Fruit fly (Drosophila melanogaster) whole organism, prepupa: ENCODE measurements around the gene hfp.
A peak's percentile ranks its signal among the peaks of the same experiment; 100 is the strongest.

ENCODE experiments used
- Blimp-1 ChIP-seq: fragments of 200-800 bp; sonication (Bioruptor generic); optimal IDR thresholded peaks from 3 replicates; lab custom pipeline; 2017; ENCODE audit warnings: missing biosample characterization, missing genetic modification characterization, mild to moderate bottlenecking, moderate library complexity, missing genetic modification reagents
- CG10631 ChIP-seq: fragments of 200-800 bp; sonication (Bioruptor generic); optimal IDR thresholded peaks from 2 replicates; lab custom pipeline; 2016; ENCODE audit warnings: missing biosample characterization, missing genetic modification characterization
- CG10669 ChIP-seq: fragments of 200-800 bp; sonication (Bioruptor generic); optimal IDR thresholded peaks from 3 replicates; lab custom pipeline; 2018; ENCODE audit warnings: missing biosample characterization, mild to moderate bottlenecking, missing genetic modification characterization, moderate library complexity
- CG11294 ChIP-seq: fragments of 200-800 bp; sonication (Bioruptor generic); IDR thresholded peaks from 2 replicates; pipeline ENCODE4 v1.3.6; 2022; ENCODE audit warnings: missing biosample characterization, missing genetic modification characterization
- CG11902 ChIP-seq: fragments of 200-800 bp; sonication (Bioruptor generic); optimal IDR thresholded peaks from 3 replicates; lab custom pipeline; 2016; ENCODE audit warnings: missing biosample characterization, missing genetic modification characterization
- CG1621 ChIP-seq: fragments of 200-800 bp; sonication (Bioruptor generic); optimal IDR thresholded peaks from 3 replicates; lab custom pipeline; 2018; ENCODE audit warnings: missing biosample characterization, mild to moderate bottlenecking, missing genetic modification characterization
- CG16779 ChIP-seq: fragments of 200-800 bp; sonication (Bioruptor generic); optimal IDR thresholded peaks from 3 replicates; lab custom pipeline; 2017; ENCODE audit warnings: missing biosample characterization, mild to moderate bottlenecking, missing genetic modification characterization
- CG3032 ChIP-seq: fragments of 200-800 bp; optimal IDR thresholded peaks from 2 replicates; lab custom pipeline; 2019; ENCODE audit warnings: missing biosample characterization, mild to moderate bottlenecking, missing genetic modification characterization, moderate library complexity
- CG34406 ChIP-seq: fragments of 200-800 bp; sonication (Bioruptor generic); optimal IDR thresholded peaks from 3 replicates; lab custom pipeline; 2016; ENCODE audit warnings: missing biosample characterization, missing genetic modification characterization
- CG4318 ChIP-seq: fragments of 200-800 bp; sonication (Bioruptor generic); optimal IDR thresholded peaks from 3 replicates; lab custom pipeline; 2017; ENCODE audit warnings: missing biosample characterization, mild to moderate bottlenecking, missing genetic modification characterization
- CG6163 ChIP-seq: fragments of 200-800 bp; sonication (Bioruptor generic); IDR thresholded peaks from 3 replicates; pipeline ENCODE4 v1.3.6; 2022; ENCODE audit warnings: missing biosample characterization, missing genetic modification characterization
- CG6276 ChIP-seq: fragments of 200-800 bp; sonication (Bioruptor generic); optimal IDR thresholded peaks from 2 replicates; lab custom pipeline; 2017; ENCODE audit warnings: missing biosample characterization, mild to moderate bottlenecking, missing genetic modification characterization
- CG6854 ChIP-seq: fragments of 200-800 bp; sonication (Bioruptor generic); optimal IDR thresholded peaks from 2 replicates; lab custom pipeline; 2017; ENCODE audit warnings: missing biosample characterization, mild to moderate bottlenecking, missing genetic modification characterization
- CG7368 ChIP-seq: fragments of 200-800 bp; sonication (Bioruptor generic); optimal IDR thresholded peaks from 3 replicates; lab custom pipeline; 2016; ENCODE audit warnings: missing biosample characterization, missing genetic modification characterization
- CG8119 ChIP-seq: fragments of 200-800 bp; sonication (Bioruptor generic); IDR thresholded peaks from 3 replicates; pipeline ENCODE4 v1.3.6; 2022; ENCODE audit warnings: missing biosample characterization, missing genetic modification characterization
- CG8319 ChIP-seq: fragments of 200-800 bp; sonication (Bioruptor generic); optimal IDR thresholded peaks from 3 replicates; lab custom pipeline; 2016; ENCODE audit warnings: missing biosample characterization, missing genetic modification characterization
- CG8632 ChIP-seq: fragments of 200-800 bp; sonication (Bioruptor generic); optimal IDR thresholded peaks from 3 replicates; lab custom pipeline; 2016; ENCODE audit warnings: missing biosample characterization, missing genetic modification characterization
- Eip78C ChIP-seq: fragments of 200-800 bp; sonication (Bioruptor generic); peaks from one replicate; lab custom pipeline; 2016; ENCODE audit warnings: missing biosample characterization, missing genetic modification characterization
- Eip93F ChIP-seq: fragments of 200-800 bp; sonication (Bioruptor generic); optimal IDR thresholded peaks from 2 replicates; lab custom pipeline; 2016; ENCODE audit warnings: missing biosample characterization, mild to moderate bottlenecking, missing genetic modification characterization
- Ets96B ChIP-seq: fragments of 200-800 bp; optimal IDR thresholded peaks from 2 replicates; lab custom pipeline; 2019; ENCODE audit warnings: missing biosample characterization, mild to moderate bottlenecking, missing genetic modification characterization, moderate library complexity
- Gug ChIP-seq: fragments of 200-800 bp; sonication (Bioruptor generic); IDR thresholded peaks from 2 replicates; pipeline ENCODE4 v1.3.6; 2022; ENCODE audit warnings: missing biosample characterization, missing genetic modification characterization
- Hr4 ChIP-seq: fragments of 200-800 bp; sonication (Bioruptor generic); optimal IDR thresholded peaks from 3 replicates; lab custom pipeline; 2016; ENCODE audit warnings: missing biosample characterization, missing genetic modification characterization
- Lpt ChIP-seq: fragments of 200-800 bp; sonication (Bioruptor generic); optimal IDR thresholded peaks from 3 replicates; lab custom pipeline; 2016; ENCODE audit warnings: missing biosample characterization, missing genetic modification characterization
- Met ChIP-seq: fragments of 200-800 bp; sonication (Bioruptor generic); optimal IDR thresholded peaks from 3 replicates; lab custom pipeline; 2016; ENCODE audit warnings: missing biosample characterization, missing genetic modification characterization
- OdsH ChIP-seq: fragments of 200-800 bp; sonication (Bioruptor generic); optimal IDR thresholded peaks from 3 replicates; lab custom pipeline; 2016; ENCODE audit warnings: missing biosample characterization, missing genetic modification characterization
- Smox ChIP-seq: fragments of 200-800 bp; sonication (Bioruptor generic); optimal IDR thresholded peaks from 3 replicates; lab custom pipeline; 2016; ENCODE audit warnings: missing biosample characterization, missing genetic modification characterization
- Sox14 ChIP-seq: fragments of 200-800 bp; sonication (Bioruptor generic); optimal IDR thresholded peaks from 3 replicates; lab custom pipeline; 2016; ENCODE audit warnings: missing biosample characterization, missing genetic modification characterization
- achi ChIP-seq: fragments of 200-800 bp; sonication (Bioruptor generic); optimal IDR thresholded peaks from 3 replicates; lab custom pipeline; 2016; ENCODE audit warnings: missing biosample characterization, missing genetic modification characterization
- eg ChIP-seq: fragments of 200-800 bp; sonication (Bioruptor generic); IDR thresholded peaks from 3 replicates; pipeline ENCODE4 v1.3.6; 2022; ENCODE audit warnings: missing biosample characterization, missing genetic modification characterization
- esn ChIP-seq: fragments of 200-800 bp; sonication (Bioruptor generic); optimal IDR thresholded peaks from 2 replicates; lab custom pipeline; 2016; ENCODE audit warnings: missing biosample characterization, mild to moderate bottlenecking, missing genetic modification characterization, moderate library complexity
- fd59A ChIP-seq: fragments of 200-800 bp; sonication (Bioruptor generic); optimal IDR thresholded peaks from 2 replicates; lab custom pipeline; 2017; ENCODE audit warnings: missing biosample characterization, mild to moderate bottlenecking, missing genetic modification characterization, missing genetic modification reagents
- fkh ChIP-seq: fragments of 200-800 bp; sonication (Bioruptor generic); optimal IDR thresholded peaks from 3 replicates; lab custom pipeline; 2017; ENCODE audit warnings: missing biosample characterization, mild to moderate bottlenecking, missing genetic modification characterization, moderate library complexity
- lz ChIP-seq: fragments of 200-800 bp; sonication (Bioruptor generic); optimal IDR thresholded peaks from 3 replicates; lab custom pipeline; 2016; ENCODE audit warnings: missing biosample characterization, missing genetic modification characterization
- net ChIP-seq: fragments of 200-800 bp; sonication (Bioruptor generic); optimal IDR thresholded peaks from 3 replicates; lab custom pipeline; 2016; ENCODE audit warnings: missing biosample characterization, missing genetic modification characterization
- pdm3 ChIP-seq: fragments of 200-800 bp; sonication (Bioruptor generic); optimal IDR thresholded peaks from 3 replicates; lab custom pipeline; 2016; ENCODE audit warnings: missing biosample characterization, missing genetic modification characterization
- spab ChIP-seq: fragments of 200-800 bp; sonication (Bioruptor generic); optimal IDR thresholded peaks from 2 replicates; lab custom pipeline; 2017; ENCODE audit warnings: missing biosample characterization, mild to moderate bottlenecking, missing genetic modification characterization, missing genetic modification reagents
- ss ChIP-seq, 2 experiments: fragments of 200-800 bp; sonication (Bioruptor generic); optimal IDR thresholded peaks; 2 replicates in 1 of 2; 3 replicates in 1 of 2; lab custom pipeline; 2017 to 2018; ENCODE audit warnings: mild to moderate bottlenecking in 2 of 2, missing biosample characterization in 2 of 2, missing genetic modification characterization in 2 of 2, moderate library complexity in 1 of 2
- svp ChIP-seq: fragments of 200-800 bp; sonication (Bioruptor generic); peaks from one replicate; lab custom pipeline; 2016; ENCODE audit warnings: missing biosample characterization, missing genetic modification characterization
- topi ChIP-seq: fragments of 200-800 bp; sonication (Bioruptor generic); optimal IDR thresholded peaks from 3 replicates; lab custom pipeline; 2016; ENCODE audit warnings: missing biosample characterization, missing genetic modification characterization

hfp gene

DNA sequence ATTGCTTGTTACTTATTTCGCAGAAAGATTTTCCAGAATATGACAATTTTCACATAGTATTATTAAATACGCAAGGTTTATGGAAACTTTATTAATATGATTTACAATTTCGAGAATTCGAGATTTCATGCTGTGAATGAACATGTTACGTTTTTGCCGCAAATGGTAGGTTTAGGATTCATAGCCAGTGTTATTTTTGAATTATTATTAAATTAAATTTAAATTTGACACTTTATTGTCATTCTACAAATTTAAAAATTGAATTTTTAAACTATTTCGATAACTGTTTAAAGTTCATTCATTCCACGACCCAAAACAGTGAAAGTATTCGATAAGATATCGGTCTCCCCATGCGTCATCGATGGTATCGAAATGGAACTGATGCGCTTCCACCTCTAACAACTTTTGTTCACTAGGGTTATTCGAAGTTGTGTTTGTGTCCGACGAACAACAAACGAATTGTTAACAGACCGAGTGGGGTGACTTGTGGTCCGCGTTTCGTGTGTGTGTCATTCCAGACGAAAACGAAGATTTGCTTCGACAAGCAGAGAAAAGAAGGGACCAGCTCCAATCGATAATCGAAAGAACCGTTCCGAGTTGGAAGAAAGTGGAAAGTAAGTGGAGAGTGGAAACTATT, 43.4 kb upstream of the hfp start, which contains the start of the genes CG32313 and Pcyt1 (continued):
- no peak for TF ChIP-seq CG11902 (GFP tag; lab: Kevin White, UChicago)
- TF ChIP-seq Eip93F (GFP tag; lab: Kevin White, UChicago), result peak; percentile 31
- TF ChIP-seq CG1621 (tag; lab: Kevin White, UChicago), result no peak
- no peak for TF ChIP-seq OdsH
- no peak for TF ChIP-seq spab (GFP tag; lab: Kevin White, UChicago)
- TF ChIP-seq CG3032 (tag; lab: Kevin White, UChicago), result no peak
- TF ChIP-seq CG6276 (GFP tag; lab: Kevin White, UChicago), result no peak
- no peak for TF ChIP-seq Lpt (GFP tag; lab: Kevin White, UChicago)
- TF ChIP-seq Blimp-1 (GFP tag; lab: Kevin White, UChicago), result no peak
- TF ChIP-seq ss (GFP tag; optimal IDR thresholded peaks at IDR 0.05; lab: Kevin White, UChicago), result no peak
- TF ChIP-seq Smox (GFP tag; lab: Kevin White, UChicago), result no peak
- TF ChIP-seq CG6163, result no peak
- no peak for TF ChIP-seq Hr4 (GFP tag; lab: Kevin White, UChicago)
- peak; percentile 67 for TF ChIP-seq Eip78C
- TF ChIP-seq CG8119 (GFP tag; lab: Robert Waterston, UW), result no peak
- TF ChIP-seq CG10669 (GFP tag; lab: Kevin White, UChicago), result no peak
- TF ChIP-seq fd59A (GFP tag; lab: Kevin White, UChicago), result no peak
- TF ChIP-seq CG34406 (GFP tag; lab: Kevin White, UChicago), result no peak
- TF ChIP-seq eg, result no peak
- peak; percentile 28 for TF ChIP-seq Sox14 (GFP tag; lab: Kevin White, UChicago)
- TF ChIP-seq lz, result no peak
- TF ChIP-seq CG8319 (GFP tag; lab: Kevin White, UChicago), result no peak
- no peak for TF ChIP-seq pdm3 (GFP tag; lab: Kevin White, UChicago)
- TF ChIP-seq CG10631 (GFP tag; lab: Kevin White, UChicago), result no peak
- TF ChIP-seq Met (GFP tag; lab: Kevin White, UChicago), result no peak
- TF ChIP-seq CG4318 (GFP tag; lab: Kevin White, UChicago), result no peak
- no peak for TF ChIP-seq CG11294 (GFP tag; lab: Robert Waterston, UW)
- no peak for TF ChIP-seq net (GFP tag; lab: Kevin White, UChicago)
- TF ChIP-seq CG8632, result no peak
- TF ChIP-seq topi (GFP tag; lab: Kevin White, UChicago), result no peak
- peak; percentile 46 for TF ChIP-seq CG6854
- TF ChIP-seq CG7368 (GFP tag; lab: Kevin White, UChicago), result no peak
- no peak for TF ChIP-seq fkh (GFP tag; lab: Kevin White, UChicago)
- no peak for TF ChIP-seq Gug (GFP tag; lab: Robert Waterston, UW)
- TF ChIP-seq Ets96B (tag; lab: Kevin White, UChicago), result no peak
- TF ChIP-seq, all 60 proteins: peak for 7

DNA sequence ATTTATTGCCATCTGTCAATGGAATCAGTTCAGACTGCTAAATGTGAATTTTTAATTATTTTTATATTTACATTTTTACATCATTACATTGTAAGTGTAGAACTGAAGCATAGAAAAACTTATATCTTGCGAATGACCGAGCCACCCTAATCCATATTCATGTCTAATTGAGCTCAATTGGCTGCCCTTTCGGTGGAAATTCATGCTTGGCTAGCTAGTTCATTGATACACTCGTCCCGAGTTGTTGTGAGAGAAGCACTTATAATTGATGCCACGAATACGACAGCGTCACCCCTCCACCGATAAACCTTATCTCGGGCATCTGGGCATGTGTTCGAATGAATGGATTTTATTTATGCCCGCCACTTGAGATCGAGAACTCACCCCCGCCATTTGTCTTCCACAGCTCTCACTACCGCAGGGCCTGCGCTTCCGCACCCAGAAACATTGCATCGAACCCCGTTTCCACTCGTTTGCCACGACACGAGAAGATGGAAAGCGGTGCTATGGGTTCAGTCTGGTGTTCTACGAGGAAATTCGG, 36.0 kb upstream of the hfp start:
- TF ChIP-seq ss (GFP tag; optimal IDR thresholded peaks at IDR 0.05; lab: Kevin White, UChicago) (no peak), CG8319 (GFP tag; lab: Kevin White, UChicago) (no peak), esn (GFP tag; lab: Kevin White, UChicago) (no peak), Eip78C (peak; percentile 3), fkh (GFP tag; lab: Kevin White, UChicago) (no peak), CG8119 (GFP tag; lab: Robert Waterston, UW) (no peak), svp (GFP tag; lab: Kevin White, UChicago) (peak; percentile 84)

DNA sequence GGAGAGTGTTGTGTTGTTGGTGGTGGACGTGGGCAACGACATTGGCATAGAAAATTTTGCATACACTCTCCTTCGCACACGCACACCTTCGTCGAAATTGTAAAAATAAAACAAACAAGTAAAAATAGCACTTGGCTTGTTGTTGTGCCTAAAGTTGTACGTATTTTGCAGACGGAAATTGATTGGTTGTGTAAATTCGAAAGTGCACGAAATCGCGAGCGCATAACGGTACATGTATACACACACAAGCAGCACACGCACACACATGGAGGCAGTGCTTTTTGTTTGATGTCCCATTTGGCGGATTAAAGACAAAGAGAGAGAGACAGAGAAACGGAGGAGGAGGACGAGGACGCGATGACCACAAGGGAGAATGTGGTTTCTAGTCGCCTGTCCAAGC, 35.0 kb upstream of the hfp start:
- peak; percentile 33 for TF ChIP-seq CG16779
- no peak for TF ChIP-seq achi (GFP tag; lab: Kevin White, UChicago)
